Worm (Caenorhabditis elegans): ENCODE data around the gene skr-14.

The skr-14 gene

DNA sequence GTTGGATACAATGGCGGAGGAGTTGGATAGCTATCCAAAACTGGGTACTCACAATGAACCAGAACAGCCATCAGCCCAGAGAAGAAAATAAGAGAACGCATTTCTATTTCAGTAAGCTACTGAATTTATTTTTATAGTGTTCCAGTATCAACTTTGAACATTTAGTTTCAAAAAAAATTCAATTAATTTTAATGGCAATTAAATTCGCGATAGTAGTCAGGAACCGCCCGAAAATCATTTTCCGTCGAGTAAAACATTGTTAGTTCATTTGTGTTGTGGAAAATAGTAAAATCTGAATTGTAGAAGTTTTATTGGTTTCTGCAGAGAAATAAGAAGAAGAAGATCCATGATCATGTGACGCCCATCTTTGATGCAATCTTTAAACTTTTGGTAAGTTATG lies 3.3 kb downstream of the skr-14 start, which contains the start of gene Y47D7A.6:
Y47D7A.6 (minus strand) TSS at position 101 of the 400 bp plus-strand sequence.
- TF ChIP-seq peb-1 (tag; optimal IDR thresholded peaks at IDR 0.05) (no peak), gmeb-1 (tag; optimal IDR thresholded peaks at IDR 0.05) (no peak), skn-1 (tag; optimal IDR thresholded peaks at IDR 0.05) (no peak), unc-55 (GFP tag; optimal IDR thresholded peaks at IDR 0.05) (no peak), snpc-4 (tag; optimal IDR thresholded peaks at IDR 0.05) (no peak), lin-11 (tag; optimal IDR thresholded peaks at IDR 0.05) (no peak), alr-1 (tag; optimal IDR thresholded peaks at IDR 0.05) (no peak), ceh-16 (tag; optimal IDR thresholded peaks at IDR 0.05) (no peak), aly-2 (tag; optimal IDR thresholded peaks at IDR 0.05) (no peak), lin-13 (GFP tag; optimal IDR thresholded peaks at IDR 0.05) (no peak), nhr-237 (tag; optimal IDR thresholded peaks at IDR 0.05) (no peak), ztf-1 (GFP tag; conservative IDR thresholded peaks at IDR 0.05) (no peak), nhr-10 (tag; optimal IDR thresholded peaks at IDR 0.05) (no peak), unc-62 (GFP tag; optimal IDR thresholded peaks at IDR 0.05) (no peak), Y55F3AM.14 (GFP tag; optimal IDR thresholded peaks at IDR 0.05) (no peak)

DNA sequence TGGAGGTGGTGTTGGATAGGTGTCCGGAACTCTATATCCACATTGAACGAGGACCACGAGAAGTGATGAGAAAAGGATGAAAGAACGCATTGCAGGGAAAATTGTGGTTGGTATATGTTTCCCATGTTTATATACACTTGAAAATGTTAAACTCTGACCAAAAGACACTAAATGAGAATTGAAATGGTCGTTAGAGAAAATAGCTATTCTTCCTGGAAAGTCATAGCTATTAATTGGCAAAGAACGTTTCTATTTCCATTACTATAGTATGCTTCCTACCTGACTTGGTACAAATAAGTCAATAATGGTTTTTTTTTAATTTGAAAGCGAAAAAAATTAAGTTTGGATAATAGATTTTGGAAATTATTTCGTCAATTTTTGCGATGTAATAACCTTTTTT lies 4.7 kb downstream of the skr-14 start, which contains the start of gene Y47D7A.18:
Y47D7A.18 (minus strand) TSS at position 101 of the 400 bp plus-strand sequence.
- no peak for TF ChIP-seq alr-1 (tag; optimal IDR thresholded peaks at IDR 0.05)

DNA sequence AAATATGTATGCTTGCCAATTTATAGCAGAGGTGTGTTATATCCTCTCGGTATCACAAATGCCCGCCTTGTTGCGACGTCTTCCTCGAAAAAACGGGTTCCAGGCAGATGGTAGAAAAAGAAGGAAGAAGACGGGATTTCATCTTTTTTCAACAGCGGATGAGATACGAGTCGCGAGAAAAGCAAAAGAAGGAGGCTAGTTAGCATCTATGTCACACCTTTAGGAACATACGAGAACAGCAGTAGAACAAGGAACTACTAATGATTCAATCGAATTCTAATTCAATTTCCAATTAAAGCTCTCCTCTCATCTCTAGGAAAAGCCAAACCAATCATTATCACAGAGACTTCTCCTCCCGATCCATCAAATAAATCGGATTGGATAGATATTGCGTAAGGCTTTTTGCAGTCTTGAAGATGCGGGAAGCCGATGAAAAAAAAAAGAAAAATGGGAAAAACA lies 6.7 kb downstream of the skr-14 start, which contains the start of gene grl-5:
grl-5 (minus strand) TSS at position 51 of the 459 bp plus-strand sequence.
- TF ChIP-seq Y55F3AM.14 (GFP tag; optimal IDR thresholded peaks at IDR 0.05), result no peak
- TF ChIP-seq zag-1 (tag; optimal IDR thresholded peaks at IDR 0.05), result no peak
- TF ChIP-seq nhr-6 (tag; optimal IDR thresholded peaks at IDR 0.05), result no peak
- TF ChIP-seq nhr-21 (tag; optimal IDR thresholded peaks at IDR 0.05), result no peak
- TF ChIP-seq snpc-4 (tag; optimal IDR thresholded peaks at IDR 0.05), result no peak
- TF ChIP-seq sma-3 (GFP tag; optimal IDR thresholded peaks at IDR 0.05), result no peak
- no peak for TF ChIP-seq ZK546.5 (tag; optimal IDR thresholded peaks at IDR 0.05)
- no peak for TF ChIP-seq nhr-10 (tag; optimal IDR thresholded peaks at IDR 0.05)
- no peak for TF ChIP-seq dmd-4 (tag; optimal IDR thresholded peaks at IDR 0.05)
- no peak for TF ChIP-seq nhr-25 (tag; optimal IDR thresholded peaks at IDR 0.05)
- no peak for TF ChIP-seq ztf-4 (tag; optimal IDR thresholded peaks at IDR 0.05)
- TF ChIP-seq lin-39 (tag; optimal IDR thresholded peaks at IDR 0.05), result no peak
- TF ChIP-seq crh-2 (tag; optimal IDR thresholded peaks at IDR 0.05), result no peak
- no peak for TF ChIP-seq nhr-77 (tag; optimal IDR thresholded peaks at IDR 0.05)
- no peak for TF ChIP-seq blmp-1 (tag; optimal IDR thresholded peaks at IDR 0.05; ENCODE audit: insufficient read depth)
- TF ChIP-seq lin-11 (tag; optimal IDR thresholded peaks at IDR 0.05), result no peak
- TF ChIP-seq sma-9 (GFP tag; optimal IDR thresholded peaks at IDR 0.05), result no peak
- no peak for TF ChIP-seq sma-9 (tag; optimal IDR thresholded peaks at IDR 0.05)
- no peak for TF ChIP-seq elt-3 (tag; optimal IDR thresholded peaks at IDR 0.05)

DNA sequence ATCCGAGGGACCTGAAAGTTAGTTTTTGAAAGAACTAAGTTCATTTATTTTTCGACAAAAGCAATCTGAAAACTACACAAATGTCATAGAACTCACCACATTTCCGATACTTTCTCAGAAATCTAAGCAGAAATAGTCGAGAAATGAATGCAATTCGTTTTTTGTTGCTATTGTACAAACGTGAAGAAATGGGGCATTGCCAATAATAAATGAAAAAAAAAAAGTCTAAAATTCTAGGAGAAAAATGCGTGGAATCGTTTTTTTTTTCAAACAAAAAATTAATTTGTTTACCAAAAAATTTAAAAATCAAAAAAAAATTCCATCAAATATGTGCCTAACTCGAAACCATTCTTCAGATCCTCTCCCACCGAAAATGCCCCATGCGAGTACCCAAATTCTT lies 9.7 kb downstream of the skr-14 start, which contains the start of gene Y47D7A.17:
Y47D7A.17 (minus strand) TSS at position 101 of the 400 bp plus-strand sequence.
- TF ChIP-seq snpc-4 (tag; optimal IDR thresholded peaks at IDR 0.05) (no peak), lin-11 (tag; optimal IDR thresholded peaks at IDR 0.05) (no peak), Y55F3AM.14 (GFP tag; optimal IDR thresholded peaks at IDR 0.05) (no peak), R02D3.7 (tag; optimal IDR thresholded peaks at IDR 0.05) (no peak), nhr-25 (tag; optimal IDR thresholded peaks at IDR 0.05) (no peak), nhr-237 (tag; optimal IDR thresholded peaks at IDR 0.05) (no peak), aly-2 (tag; optimal IDR thresholded peaks at IDR 0.05) (no peak)

DNA sequence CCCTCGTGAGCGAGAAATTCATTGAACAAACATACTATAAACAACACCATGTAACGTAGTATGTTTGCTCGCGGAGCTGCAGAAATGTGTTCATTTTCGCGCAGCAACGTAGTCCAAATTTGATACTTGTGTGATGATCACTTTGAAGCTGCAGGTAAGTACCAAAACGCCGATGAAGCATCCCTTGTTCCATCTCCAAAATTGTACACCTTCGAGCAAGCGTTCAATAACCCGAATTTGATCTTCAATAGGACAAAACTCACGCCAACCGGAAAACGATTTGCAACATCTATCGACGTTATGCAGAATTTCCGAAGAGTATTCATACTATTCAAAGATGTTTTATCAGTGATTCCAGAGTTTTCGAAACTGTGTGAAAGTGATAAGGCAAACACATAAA lies 10.7 kb downstream of the skr-14 start, which contains the start of gene Y47D7A.3:
Y47D7A.3 (plus strand) TSS at position 301 of the 400 bp plus-strand sequence.
- TF ChIP-seq R02D3.7 (tag; optimal IDR thresholded peaks at IDR 0.05), result no peak
- no peak for TF ChIP-seq mbf-1 (tag; optimal IDR thresholded peaks at IDR 0.05)
- TF ChIP-seq ama-1 (optimal IDR thresholded peaks at IDR 0.05), result no peak
- no peak for TF ChIP-seq snpc-4 (tag; optimal IDR thresholded peaks at IDR 0.05)
- no peak for TF ChIP-seq unc-55 (GFP tag; optimal IDR thresholded peaks at IDR 0.05)

DNA sequence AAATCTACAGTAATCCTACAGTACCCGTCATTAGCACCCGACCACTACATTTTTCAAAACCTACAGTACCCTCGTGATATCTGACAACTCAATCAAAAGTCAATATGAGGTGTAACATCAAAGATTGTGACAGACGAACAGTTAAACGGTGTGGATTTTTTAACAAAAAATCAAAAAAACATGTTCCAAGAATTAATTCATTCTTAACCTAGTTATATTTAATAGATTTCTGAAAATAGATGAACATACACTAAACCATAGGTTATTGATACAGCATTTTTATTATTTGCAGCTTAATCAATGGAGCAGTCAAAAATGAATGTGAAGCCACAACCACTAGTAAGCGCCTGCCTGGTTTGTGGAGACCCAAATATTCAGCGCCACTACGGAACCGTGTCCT lies 13.9 kb downstream of the skr-14 start, which contains the start of gene nhr-118:
nhr-118 (plus strand) TSS at position 301 of the 400 bp plus-strand sequence.
- TF ChIP-seq peb-1 (tag; optimal IDR thresholded peaks at IDR 0.05), result no peak
- no peak for TF ChIP-seq nhr-129 (tag; optimal IDR thresholded peaks at IDR 0.05)
- no peak for TF ChIP-seq zag-1 (tag; optimal IDR thresholded peaks at IDR 0.05)
- no peak for TF ChIP-seq sem-4 (tag; optimal IDR thresholded peaks at IDR 0.05)
- no peak for TF ChIP-seq lin-11 (tag; optimal IDR thresholded peaks at IDR 0.05)
- TF ChIP-seq unc-62 (GFP tag; optimal IDR thresholded peaks at IDR 0.05), result no peak
- no peak for TF ChIP-seq R02D3.7 (tag; optimal IDR thresholded peaks at IDR 0.05)

Measured in whole organism, L2 larva.